Fruit fly (Drosophila melanogaster) whole organism, embryonic: ENCODE data around the gene Sik2.

Experiments used
- Aef1 ChIP-seq: fragments of 200-800 bp; sonication (Bioruptor generic); IDR thresholded peaks from 3 replicates; pipeline ENCODE4 v1.3.6; 2022; ENCODE audit warnings: missing biosample characterization, missing genetic modification characterization
- Bdp1 ChIP-seq: fragments of 200-800 bp; sonication (Bioruptor generic); optimal IDR thresholded peaks from 3 replicates; lab custom pipeline; 2016; ENCODE audit warnings: missing biosample characterization, missing genetic modification characterization
- CG10147 ChIP-seq: fragments of 200-800 bp; sonication (Bioruptor generic); optimal IDR thresholded peaks from 2 replicates; lab custom pipeline; 2019; ENCODE audit warnings: missing biosample characterization, mild to moderate bottlenecking, missing genetic modification characterization, moderate library complexity
- CG1024 ChIP-seq: fragments of 200-800 bp; sonication (Bioruptor generic); IDR thresholded peaks from 2 replicates; pipeline ENCODE4 v1.3.6; 2022; ENCODE audit warnings: missing biosample characterization, missing genetic modification characterization
- CG10431 ChIP-seq: fragments of 200-800 bp; sonication (Bioruptor generic); optimal IDR thresholded peaks from 3 replicates; lab custom pipeline; 2018; ENCODE audit warnings: missing biosample characterization, mild to moderate bottlenecking, missing genetic modification characterization
- CG10543 ChIP-seq: fragments of 200-800 bp; sonication (Bioruptor generic); optimal IDR thresholded peaks from 3 replicates; lab custom pipeline; 2017; ENCODE audit warnings: missing biosample characterization, mild to moderate bottlenecking, missing genetic modification characterization, moderate library complexity
- CG11247 ChIP-seq: fragments of 200-800 bp; sonication (Bioruptor generic); IDR thresholded peaks from 2 replicates; pipeline ENCODE4 v1.3.6; 2022; ENCODE audit warnings: missing biosample characterization, missing genetic modification characterization
- CG11398 ChIP-seq: fragments of 200-800 bp; sonication (Bioruptor generic); optimal IDR thresholded peaks from 2 replicates; lab custom pipeline; 2016; ENCODE audit warnings: missing biosample characterization, missing genetic modification characterization
- CG14965 ChIP-seq: fragments of 200-800 bp; sonication (Bioruptor generic); optimal IDR thresholded peaks from 2 replicates; lab custom pipeline; 2016; ENCODE audit warnings: missing biosample characterization, missing genetic modification characterization, borderline replicate concordance
- CG15514 ChIP-seq: fragments of 200-800 bp; sonication (Bioruptor generic); optimal IDR thresholded peaks from 3 replicates; lab custom pipeline; 2017; ENCODE audit warnings: missing biosample characterization, missing genetic modification characterization, mild to moderate bottlenecking, moderate library complexity, missing genetic modification reagents
- CG17912 ChIP-seq: fragments of 200-800 bp; sonication (Bioruptor generic); optimal IDR thresholded peaks from 2 replicates; lab custom pipeline; 2018; ENCODE audit warnings: missing biosample characterization, mild to moderate bottlenecking, missing genetic modification characterization
- CG30020 ChIP-seq: fragments of 200-800 bp; optimal IDR thresholded peaks from 2 replicates; lab custom pipeline; 2019; ENCODE audit warnings: missing biosample characterization, mild to moderate bottlenecking, missing genetic modification characterization, moderate library complexity
- CG30403 ChIP-seq: fragments of 200-800 bp; sonication (Bioruptor generic); optimal IDR thresholded peaks from 3 replicates; lab custom pipeline; 2016; ENCODE audit warnings: missing biosample characterization, missing genetic modification characterization
- CG3065 ChIP-seq: fragments of 200-800 bp; sonication (Bioruptor generic); optimal IDR thresholded peaks from 2 replicates; lab custom pipeline; 2016; ENCODE audit warnings: missing biosample characterization, missing genetic modification characterization
- CG31224 ChIP-seq: fragments of 200-800 bp; sonication (Bioruptor generic); IDR thresholded peaks from 2 replicates; pipeline ENCODE4 v1.3.6; 2022; ENCODE audit warnings: missing biosample characterization, missing genetic modification characterization
- CG34422 ChIP-seq: fragments of 200-800 bp; sonication (Bioruptor generic); IDR thresholded peaks from 3 replicates; pipeline ENCODE4 v1.3.6; 2022; ENCODE audit warnings: missing biosample characterization, missing genetic modification characterization
- CG42726 ChIP-seq: fragments of 200-800 bp; sonication (Bioruptor generic); IDR thresholded peaks from 2 replicates; pipeline ENCODE4 v1.3.6; 2022; ENCODE audit warnings: missing biosample characterization, missing genetic modification characterization; ENCODE audit not compliant: partially characterized antibody
- CG4820 ChIP-seq: fragments of 200-800 bp; sonication (Bioruptor generic); optimal IDR thresholded peaks from 3 replicates; lab custom pipeline; 2016; ENCODE audit warnings: missing biosample characterization, missing genetic modification characterization
- CG8359 ChIP-seq: fragments of 200-800 bp; sonication (Bioruptor generic); optimal IDR thresholded peaks from 2 replicates; lab custom pipeline; 2017; ENCODE audit warnings: missing biosample characterization, mild to moderate bottlenecking, missing genetic modification characterization, borderline replicate concordance
- CG8478 ChIP-seq: fragments of >200 bp; optimal IDR thresholded peaks from 2 replicates; lab custom pipeline; 2018
- CG9797 ChIP-seq: fragments of 200-800 bp; sonication (Bioruptor generic); optimal IDR thresholded peaks from 3 replicates; lab custom pipeline; 2018; ENCODE audit warnings: missing biosample characterization, mild to moderate bottlenecking, missing genetic modification characterization
- Camta ChIP-seq: fragments of 200-800 bp; sonication (Bioruptor generic); optimal IDR thresholded peaks from 2 replicates; lab custom pipeline; 2016; ENCODE audit warnings: missing biosample characterization, missing genetic modification characterization
- CoRest ChIP-seq: fragments of 200-800 bp; sonication (Bioruptor generic); optimal IDR thresholded peaks from 3 replicates; lab custom pipeline; 2018; ENCODE audit warnings: missing biosample characterization, mild to moderate bottlenecking, missing genetic modification characterization, moderate library complexity
- Dad ChIP-seq: fragments of 200-800 bp; sonication (Bioruptor generic); optimal IDR thresholded peaks from 3 replicates; lab custom pipeline; 2016; ENCODE audit warnings: missing biosample characterization, missing genetic modification characterization
- Fer2 ChIP-seq: fragments of 200-800 bp; sonication (Bioruptor generic); optimal IDR thresholded peaks from 2 replicates; lab custom pipeline; 2018; ENCODE audit warnings: missing biosample characterization, mild to moderate bottlenecking, missing genetic modification characterization, moderate library complexity
- NC2β ChIP-seq: fragments of 200-800 bp; sonication (Bioruptor generic); optimal IDR thresholded peaks from 2 replicates; lab custom pipeline; 2016; ENCODE audit warnings: missing biosample characterization, missing genetic modification characterization
- NfI ChIP-seq: fragments of 200-800 bp; sonication (Bioruptor generic); optimal IDR thresholded peaks from 3 replicates; lab custom pipeline; 2018; ENCODE audit warnings: missing biosample characterization, mild to moderate bottlenecking, missing genetic modification characterization, moderate library complexity
- Sin3A ChIP-seq: fragments of >200 bp; optimal IDR thresholded peaks from 2 replicates; lab custom pipeline; 2018
- TFAM ChIP-seq: fragments of 200-800 bp; sonication (Bioruptor generic); optimal IDR thresholded peaks from 2 replicates; lab custom pipeline; 2017; ENCODE audit warnings: missing biosample characterization, missing genetic modification characterization, inconsistent platforms
- Xrp1 ChIP-seq: fragments of 200-800 bp; sonication (Bioruptor generic); IDR thresholded peaks from 2 replicates; pipeline ENCODE4 v1.3.6; 2022; ENCODE audit warnings: missing biosample characterization, missing genetic modification characterization
- al ChIP-seq: fragments of 200-800 bp; sonication (Bioruptor generic); IDR thresholded peaks from 2 replicates; pipeline ENCODE4 v1.3.6; 2022; ENCODE audit warnings: missing biosample characterization, missing genetic modification characterization
- ase ChIP-seq: fragments of 200-800 bp; sonication (Bioruptor generic); IDR thresholded peaks from 3 replicates; pipeline ENCODE4 v1.3.6; 2022; ENCODE audit warnings: missing biosample characterization, missing genetic modification characterization
- cato ChIP-seq: fragments of 200-800 bp; sonication (Bioruptor generic); optimal IDR thresholded peaks from 2 replicates; lab custom pipeline; 2016; ENCODE audit warnings: missing biosample characterization, missing genetic modification characterization, borderline replicate concordance
- crp ChIP-seq, 2 experiments: fragments of 200-800 bp; sonication (Bioruptor generic); optimal IDR thresholded peaks; 2 replicates in 1 of 2; 3 replicates in 1 of 2; lab custom pipeline; 2017; ENCODE audit warnings: missing biosample characterization in 2 of 2, missing genetic modification characterization in 2 of 2, mild to moderate bottlenecking in 1 of 2, moderate library complexity in 1 of 2
- dan ChIP-seq: fragments of 200-800 bp; sonication (Bioruptor generic); IDR thresholded peaks from 2 replicates; pipeline ENCODE4 v1.3.6; 2022; ENCODE audit warnings: missing biosample characterization, missing genetic modification characterization
- dmrt11E ChIP-seq: fragments of 200-800 bp; sonication (Bioruptor generic); optimal IDR thresholded peaks from 3 replicates; lab custom pipeline; 2018; ENCODE audit warnings: missing biosample characterization, mild to moderate bottlenecking, missing genetic modification characterization, moderate library complexity
- emc ChIP-seq: fragments of 200-800 bp; sonication (Bioruptor generic); optimal IDR thresholded peaks from 2 replicates; lab custom pipeline; 2016; ENCODE audit warnings: missing biosample characterization, missing genetic modification characterization
- en ChIP-seq: fragments of 200-800 bp; sonication (Bioruptor generic); optimal IDR thresholded peaks from 2 replicates; lab custom pipeline; 2016; ENCODE audit warnings: missing biosample characterization, missing genetic modification characterization
- fru ChIP-seq: fragments of >200 bp; optimal IDR thresholded peaks from 2 replicates; lab custom pipeline; 2017
- grau ChIP-seq: fragments of 200-800 bp; optimal IDR thresholded peaks from 3 replicates; lab custom pipeline; 2019; ENCODE audit warnings: missing biosample characterization, mild to moderate bottlenecking, missing genetic modification characterization, moderate library complexity
- hth ChIP-seq: fragments of >200 bp; optimal IDR thresholded peaks from 2 replicates; lab custom pipeline; 2017; ENCODE audit warnings: inconsistent platforms
- lov ChIP-seq, 2 experiments: fragments of 200-800 bp in 1 of 2; fragments of >200 bp in 1 of 2; sonication (Bioruptor generic) in 1 of 2; IDR thresholded peaks in 1 of 2; optimal IDR thresholded peaks in 1 of 2; 2 replicates in 1 of 2; 3 replicates in 1 of 2; pipeline versions ENCODE4 v1.3.6 to Lab custom; 2017 to 2022; ENCODE audit warnings: missing biosample characterization in 1 of 2, missing genetic modification characterization in 1 of 2
- mld ChIP-seq: fragments of 200-800 bp; sonication (Bioruptor generic); IDR thresholded peaks from 3 replicates; pipeline ENCODE4 v1.3.6; 2022; ENCODE audit warnings: missing biosample characterization, missing genetic modification characterization; ENCODE audit not compliant: partially characterized antibody
- onecut ChIP-seq: fragments of 200-800 bp; sonication (Bioruptor generic); IDR thresholded peaks from 2 replicates; pipeline ENCODE4 v1.3.6; 2022; ENCODE audit warnings: missing biosample characterization, missing genetic modification characterization
- pb ChIP-seq: fragments of 200-800 bp; sonication (Bioruptor generic); optimal IDR thresholded peaks from 3 replicates; lab custom pipeline; 2016; ENCODE audit warnings: missing biosample characterization, missing genetic modification characterization
- pnt ChIP-seq: fragments of 200-800 bp; sonication (Bioruptor generic); optimal IDR thresholded peaks from 3 replicates; lab custom pipeline; 2016; ENCODE audit warnings: missing biosample characterization, missing genetic modification characterization
- pum ChIP-seq: fragments of 200-800 bp; sonication (Bioruptor generic); optimal IDR thresholded peaks from 2 replicates; lab custom pipeline; 2016; ENCODE audit warnings: missing biosample characterization, missing genetic modification characterization
- tap ChIP-seq: fragments of 200-800 bp; optimal IDR thresholded peaks from 3 replicates; lab custom pipeline; 2019; ENCODE audit warnings: missing biosample characterization, mild to moderate bottlenecking, missing genetic modification characterization, moderate library complexity
- tna ChIP-seq: fragments of 200-800 bp; sonication (Bioruptor generic); IDR thresholded peaks from 2 replicates; pipeline ENCODE4 v1.3.6; 2022; ENCODE audit warnings: missing biosample characterization, missing genetic modification characterization; ENCODE audit not compliant: partially characterized antibody
- wor ChIP-seq: fragments of 200-800 bp; sonication (Bioruptor generic); IDR thresholded peaks from 2 replicates; pipeline ENCODE4 v1.3.6; 2022; ENCODE audit warnings: missing biosample characterization, missing genetic modification characterization
- zen ChIP-seq: fragments of 200-800 bp; sonication (Bioruptor generic); optimal IDR thresholded peaks from 3 replicates; lab custom pipeline; 2018; ENCODE audit warnings: missing biosample characterization, mild to moderate bottlenecking, missing genetic modification characterization, moderate library complexity

The Sik2 gene

dm6 chrX:2036800-2037488 lies 24.8 kb downstream of the Sik2 start (continued):
- TF ChIP-seq CG10147 (GFP tag; lab: Kevin White, UChicago), result no peak
- no peak for TF ChIP-seq ase
- no peak for TF ChIP-seq Aef1
- no peak for TF ChIP-seq en
- peak; percentile 34 for TF ChIP-seq CG30403 (GFP tag; lab: Kevin White, UChicago)
- no peak for TF ChIP-seq wor (GFP tag; lab: Robert Waterston, UW)
- peak; percentile 31 for TF ChIP-seq pnt (GFP tag; lab: Kevin White, UChicago)
- no peak for TF ChIP-seq hth (lab: Kevin White, UChicago)
- no peak for TF ChIP-seq zen (tag; lab: Kevin White, UChicago)
- TF ChIP-seq CG9797 (GFP tag; lab: Kevin White, UChicago), result no peak
- no peak for TF ChIP-seq CG14965 (GFP tag; lab: Kevin White, UChicago)
- no peak for TF ChIP-seq CG8359 (GFP tag; lab: Kevin White, UChicago)
- no peak for TF ChIP-seq CG1024 (GFP tag; lab: Robert Waterston, UW)
- TF ChIP-seq CG3065 (GFP tag; lab: Kevin White, UChicago), result no peak
- no peak for TF ChIP-seq Bdp1 (GFP tag; lab: Kevin White, UChicago)
- no peak for TF ChIP-seq Sin3A (lab: Kevin White, UChicago)
- TF ChIP-seq CG42726 (GFP tag; lab: Robert Waterston, UW), result no peak
- no peak for TF ChIP-seq CG10431 (GFP tag; lab: Kevin White, UChicago)
- no peak for TF ChIP-seq crp (GFP tag; optimal IDR thresholded peaks at IDR 0.05; lab: Kevin White, UChicago)
- TF ChIP-seq CG15514 (GFP tag; lab: Kevin White, UChicago), result no peak
- no peak for TF ChIP-seq TFAM (GFP tag; lab: Kevin White, UChicago)
- TF ChIP-seq NC2β (GFP tag; lab: Kevin White, UChicago), result no peak
- no peak for TF ChIP-seq CG10543 (GFP tag; lab: Kevin White, UChicago)
- no peak for TF ChIP-seq Dad (GFP tag; lab: Kevin White, UChicago)
- TF ChIP-seq tap, result no peak
- no peak for TF ChIP-seq tna (GFP tag; lab: Robert Waterston, UW)
- peak; percentile 3 for TF ChIP-seq NfI (GFP tag; lab: Kevin White, UChicago)
- TF ChIP-seq onecut (GFP tag; lab: Robert Waterston, UW), result no peak
- peak; percentile 44 for TF ChIP-seq pb (GFP tag; lab: Kevin White, UChicago)
- no peak for TF ChIP-seq dmrt11E
- 0 out of 2 replicates have a peak, but pooled peaks have one; percentile 4 for TF ChIP-seq CG31224 (GFP tag; lab: Robert Waterston, UW)
- peak; percentile 11 for TF ChIP-seq pum (GFP tag; lab: Kevin White, UChicago)
- TF ChIP-seq dan (GFP tag; lab: Robert Waterston, UW), result no peak
- TF ChIP-seq CG17912 (GFP tag; lab: Kevin White, UChicago), result no peak
- TF ChIP-seq emc (GFP tag; lab: Kevin White, UChicago), result no peak
- TF ChIP-seq al (GFP tag; lab: Robert Waterston, UW), result no peak
- peak; percentile 31 for TF ChIP-seq Camta
- TF ChIP-seq fru (lab: Kevin White, UChicago), result no peak
- no peak for TF ChIP-seq CG8478
- TF ChIP-seq CoRest (tag; lab: Kevin White, UChicago), result peak; percentile 40
- no peak for TF ChIP-seq CG34422 (GFP tag; lab: Robert Waterston, UW)
- no peak for TF ChIP-seq cato (GFP tag; lab: Kevin White, UChicago)
- TF ChIP-seq grau (tag; lab: Kevin White, UChicago), result peak; percentile 2
- peak; percentile 38; the same call in 1 of the 2 replicates for TF ChIP-seq Xrp1 (GFP tag; lab: Robert Waterston, UW)
- TF ChIP-seq Fer2 (tag; lab: Kevin White, UChicago), result no peak
- TF ChIP-seq CG30020 (tag; lab: Kevin White, UChicago), result no peak
- no peak for TF ChIP-seq CG11398 (GFP tag; lab: Kevin White, UChicago)
- no peak for TF ChIP-seq mld (GFP tag; lab: Robert Waterston, UW)
- TF ChIP-seq lov (optimal IDR thresholded peaks at IDR 0.05; lab: Kevin White, UChicago), result no peak
- no peak for TF ChIP-seq lov (GFP tag; IDR thresholded peaks at IDR 0.05; lab: Robert Waterston, UW)
- TF ChIP-seq CG4820, result no peak
- TF ChIP-seq CG11247 (GFP tag; lab: Robert Waterston, UW), result no peak
